Fruit fly (Drosophila melanogaster) whole organism, prepupa: ENCODE measurements around the gene p53.

Source experiments
- Blimp-1 ChIP-seq: fragments of 200-800 bp; sonication (Bioruptor generic); optimal IDR thresholded peaks from 3 replicates; lab custom pipeline; 2017; ENCODE audit warnings: missing biosample characterization, missing genetic modification characterization, mild to moderate bottlenecking, moderate library complexity, missing genetic modification reagents
- CG10631 ChIP-seq: fragments of 200-800 bp; sonication (Bioruptor generic); optimal IDR thresholded peaks from 2 replicates; lab custom pipeline; 2016; ENCODE audit warnings: missing biosample characterization, missing genetic modification characterization
- CG10669 ChIP-seq: fragments of 200-800 bp; sonication (Bioruptor generic); optimal IDR thresholded peaks from 3 replicates; lab custom pipeline; 2018; ENCODE audit warnings: missing biosample characterization, mild to moderate bottlenecking, missing genetic modification characterization, moderate library complexity
- CG11294 ChIP-seq: fragments of 200-800 bp; sonication (Bioruptor generic); IDR thresholded peaks from 2 replicates; pipeline ENCODE4 v1.3.6; 2022; ENCODE audit warnings: missing biosample characterization, missing genetic modification characterization
- CG11762 ChIP-seq: fragments of 200-800 bp; sonication (Bioruptor generic); optimal IDR thresholded peaks from 3 replicates; lab custom pipeline; 2016; ENCODE audit warnings: missing biosample characterization, missing genetic modification characterization; ENCODE audit not compliant: insufficient read depth
- CG11902 ChIP-seq: fragments of 200-800 bp; sonication (Bioruptor generic); optimal IDR thresholded peaks from 3 replicates; lab custom pipeline; 2016; ENCODE audit warnings: missing biosample characterization, missing genetic modification characterization
- CG15336 ChIP-seq: fragments of 200-800 bp; sonication (Bioruptor generic); IDR thresholded peaks from 2 replicates; pipeline ENCODE4 v1.3.6; 2022; ENCODE audit warnings: missing biosample characterization, missing genetic modification characterization
- CG1621 ChIP-seq: fragments of 200-800 bp; sonication (Bioruptor generic); optimal IDR thresholded peaks from 3 replicates; lab custom pipeline; 2018; ENCODE audit warnings: missing biosample characterization, mild to moderate bottlenecking, missing genetic modification characterization
- CG32006 ChIP-seq: fragments of 200-800 bp; sonication (Bioruptor generic); optimal IDR thresholded peaks from 3 replicates; lab custom pipeline; 2017; ENCODE audit warnings: missing biosample characterization, mild to moderate bottlenecking, missing genetic modification characterization
- CG34406 ChIP-seq: fragments of 200-800 bp; sonication (Bioruptor generic); optimal IDR thresholded peaks from 3 replicates; lab custom pipeline; 2016; ENCODE audit warnings: missing biosample characterization, missing genetic modification characterization
- CG3919 ChIP-seq: fragments of 200-800 bp; sonication (Bioruptor generic); optimal IDR thresholded peaks from 3 replicates; lab custom pipeline; 2016; ENCODE audit warnings: missing biosample characterization, missing genetic modification characterization
- CG6163 ChIP-seq: fragments of 200-800 bp; sonication (Bioruptor generic); IDR thresholded peaks from 3 replicates; pipeline ENCODE4 v1.3.6; 2022; ENCODE audit warnings: missing biosample characterization, missing genetic modification characterization
- CG6276 ChIP-seq: fragments of 200-800 bp; sonication (Bioruptor generic); optimal IDR thresholded peaks from 2 replicates; lab custom pipeline; 2017; ENCODE audit warnings: missing biosample characterization, mild to moderate bottlenecking, missing genetic modification characterization
- CG6792 ChIP-seq: fragments of 200-800 bp; sonication (Bioruptor generic); optimal IDR thresholded peaks from 3 replicates; lab custom pipeline; 2016; ENCODE audit warnings: missing biosample characterization, missing genetic modification characterization
- CG6808 ChIP-seq: fragments of 200-800 bp; sonication (Bioruptor generic); optimal IDR thresholded peaks from 3 replicates; lab custom pipeline; 2017; ENCODE audit warnings: missing biosample characterization, missing genetic modification characterization, mild to moderate bottlenecking, moderate library complexity, missing genetic modification reagents
- CG6854 ChIP-seq: fragments of 200-800 bp; sonication (Bioruptor generic); optimal IDR thresholded peaks from 2 replicates; lab custom pipeline; 2017; ENCODE audit warnings: missing biosample characterization, mild to moderate bottlenecking, missing genetic modification characterization
- CG7368 ChIP-seq: fragments of 200-800 bp; sonication (Bioruptor generic); optimal IDR thresholded peaks from 3 replicates; lab custom pipeline; 2016; ENCODE audit warnings: missing biosample characterization, missing genetic modification characterization
- CG8119 ChIP-seq: fragments of 200-800 bp; sonication (Bioruptor generic); IDR thresholded peaks from 3 replicates; pipeline ENCODE4 v1.3.6; 2022; ENCODE audit warnings: missing biosample characterization, missing genetic modification characterization
- CG8319 ChIP-seq: fragments of 200-800 bp; sonication (Bioruptor generic); optimal IDR thresholded peaks from 3 replicates; lab custom pipeline; 2016; ENCODE audit warnings: missing biosample characterization, missing genetic modification characterization
- CG8632 ChIP-seq: fragments of 200-800 bp; sonication (Bioruptor generic); optimal IDR thresholded peaks from 3 replicates; lab custom pipeline; 2016; ENCODE audit warnings: missing biosample characterization, missing genetic modification characterization
- CG9139 ChIP-seq: fragments of 200-800 bp; sonication (Bioruptor generic); optimal IDR thresholded peaks from 3 replicates; lab custom pipeline; 2017; ENCODE audit warnings: missing biosample characterization, mild to moderate bottlenecking, missing genetic modification characterization
- Eip75B ChIP-seq: fragments of 200-800 bp; sonication (Bioruptor generic); optimal IDR thresholded peaks from 3 replicates; lab custom pipeline; 2016; ENCODE audit warnings: missing biosample characterization, missing genetic modification characterization
- Eip78C ChIP-seq: fragments of 200-800 bp; sonication (Bioruptor generic); peaks from one replicate; lab custom pipeline; 2016; ENCODE audit warnings: missing biosample characterization, missing genetic modification characterization
- Eip93F ChIP-seq: fragments of 200-800 bp; sonication (Bioruptor generic); optimal IDR thresholded peaks from 2 replicates; lab custom pipeline; 2016; ENCODE audit warnings: missing biosample characterization, mild to moderate bottlenecking, missing genetic modification characterization
- Ets21C ChIP-seq: fragments of 200-800 bp; sonication (Bioruptor generic); optimal IDR thresholded peaks from 3 replicates; lab custom pipeline; 2016; ENCODE audit warnings: missing biosample characterization, missing genetic modification characterization
- Ets96B ChIP-seq: fragments of 200-800 bp; optimal IDR thresholded peaks from 2 replicates; lab custom pipeline; 2019; ENCODE audit warnings: missing biosample characterization, mild to moderate bottlenecking, missing genetic modification characterization, moderate library complexity
- Gug ChIP-seq: fragments of 200-800 bp; sonication (Bioruptor generic); IDR thresholded peaks from 2 replicates; pipeline ENCODE4 v1.3.6; 2022; ENCODE audit warnings: missing biosample characterization, missing genetic modification characterization
- Hr38 ChIP-seq: sonication (Bioruptor generic); optimal IDR thresholded peaks from 2 replicates; lab custom pipeline; 2016; ENCODE audit warnings: missing biosample characterization, missing genetic modification characterization
- Hr39 ChIP-seq: fragments of 200-800 bp; sonication (Bioruptor generic); optimal IDR thresholded peaks from 2 replicates; lab custom pipeline; 2016; ENCODE audit warnings: missing biosample characterization, missing genetic modification characterization
- Hr4 ChIP-seq: fragments of 200-800 bp; sonication (Bioruptor generic); optimal IDR thresholded peaks from 3 replicates; lab custom pipeline; 2016; ENCODE audit warnings: missing biosample characterization, missing genetic modification characterization
- Smox ChIP-seq: fragments of 200-800 bp; sonication (Bioruptor generic); optimal IDR thresholded peaks from 3 replicates; lab custom pipeline; 2016; ENCODE audit warnings: missing biosample characterization, missing genetic modification characterization
- Sox14 ChIP-seq: fragments of 200-800 bp; sonication (Bioruptor generic); optimal IDR thresholded peaks from 3 replicates; lab custom pipeline; 2016; ENCODE audit warnings: missing biosample characterization, missing genetic modification characterization
- Sox15 ChIP-seq: fragments of 200-800 bp; sonication (Bioruptor generic); optimal IDR thresholded peaks from 3 replicates; lab custom pipeline; 2016; ENCODE audit warnings: missing biosample characterization, missing genetic modification characterization
- acj6 ChIP-seq: fragments of 200-800 bp; sonication (Bioruptor generic); optimal IDR thresholded peaks from 3 replicates; lab custom pipeline; 2016; ENCODE audit warnings: missing biosample characterization, missing genetic modification characterization
- dac ChIP-seq: fragments of 200-800 bp; sonication (Bioruptor generic); optimal IDR thresholded peaks from 2 replicates; lab custom pipeline; 2017; ENCODE audit warnings: missing biosample characterization, mild to moderate bottlenecking, missing genetic modification characterization
- dsx ChIP-seq: fragments of 200-800 bp; optimal IDR thresholded peaks from 3 replicates; lab custom pipeline; 2019; ENCODE audit warnings: missing biosample characterization, mild to moderate bottlenecking, missing genetic modification characterization, moderate library complexity; ENCODE audit not compliant: poor library complexity, severe bottlenecking
- eg ChIP-seq: fragments of 200-800 bp; sonication (Bioruptor generic); IDR thresholded peaks from 3 replicates; pipeline ENCODE4 v1.3.6; 2022; ENCODE audit warnings: missing biosample characterization, missing genetic modification characterization
- fd59A ChIP-seq: fragments of 200-800 bp; sonication (Bioruptor generic); optimal IDR thresholded peaks from 2 replicates; lab custom pipeline; 2017; ENCODE audit warnings: missing biosample characterization, mild to moderate bottlenecking, missing genetic modification characterization, missing genetic modification reagents
- net ChIP-seq: fragments of 200-800 bp; sonication (Bioruptor generic); optimal IDR thresholded peaks from 3 replicates; lab custom pipeline; 2016; ENCODE audit warnings: missing biosample characterization, missing genetic modification characterization
- salr ChIP-seq, 2 experiments: fragments of 200-800 bp; sonication (Bioruptor generic); optimal IDR thresholded peaks; 3 replicates each; lab custom pipeline; 2016 to 2018; ENCODE audit warnings: missing biosample characterization in 2 of 2, missing genetic modification characterization in 2 of 2, mild to moderate bottlenecking in 1 of 2
- spab ChIP-seq: fragments of 200-800 bp; sonication (Bioruptor generic); optimal IDR thresholded peaks from 2 replicates; lab custom pipeline; 2017; ENCODE audit warnings: missing biosample characterization, mild to moderate bottlenecking, missing genetic modification characterization, missing genetic modification reagents
- ss ChIP-seq, 2 experiments: fragments of 200-800 bp; sonication (Bioruptor generic); optimal IDR thresholded peaks; 2 replicates in 1 of 2; 3 replicates in 1 of 2; lab custom pipeline; 2017 to 2018; ENCODE audit warnings: mild to moderate bottlenecking in 2 of 2, missing biosample characterization in 2 of 2, missing genetic modification characterization in 2 of 2, moderate library complexity in 1 of 2
- svp ChIP-seq: fragments of 200-800 bp; sonication (Bioruptor generic); peaks from one replicate; lab custom pipeline; 2016; ENCODE audit warnings: missing biosample characterization, missing genetic modification characterization
- topi ChIP-seq: fragments of 200-800 bp; sonication (Bioruptor generic); optimal IDR thresholded peaks from 3 replicates; lab custom pipeline; 2016; ENCODE audit warnings: missing biosample characterization, missing genetic modification characterization

Gene p53

dm6 chr3R:23048690-23049118, 5.2 kb downstream of the p53 start (continued):
- TF ChIP-seq topi (GFP tag; lab: Kevin White, UChicago) (peak; percentile 89), Eip93F (GFP tag; lab: Kevin White, UChicago) (peak; percentile 0), Eip75B (GFP tag; lab: Kevin White, UChicago) (peak; percentile 87), CG7368 (GFP tag; lab: Kevin White, UChicago) (peak; percentile 74), ss (GFP tag; optimal IDR thresholded peaks at IDR 0.05; lab: Kevin White, UChicago) (peak; percentile 62 to 71), Hr4 (peak; percentile 91), dsx (GFP tag; lab: Kevin White, UChicago) (peak; percentile 69), Ets21C (GFP tag; lab: Kevin White, UChicago) (peak; percentile 74), CG32006 (GFP tag; lab: Kevin White, UChicago) (peak; percentile 96), CG3919 (GFP tag; lab: Kevin White, UChicago) (peak; percentile 88), CG6808 (GFP tag; lab: Kevin White, UChicago) (peak; percentile 83), CG34406 (GFP tag; lab: Kevin White, UChicago) (peak; percentile 91), svp (GFP tag; lab: Kevin White, UChicago) (peak; percentile 96), CG11294 (GFP tag; lab: Robert Waterston, UW) (peak; percentile 60), CG11902 (GFP tag; lab: Kevin White, UChicago) (peak; percentile 74), CG6792 (GFP tag; lab: Kevin White, UChicago) (peak; percentile 88), Hr38 (no peak), CG15336 (GFP tag; lab: Robert Waterston, UW) (peak; percentile 91), Sox14 (GFP tag; lab: Kevin White, UChicago) (peak; percentile 87), Eip78C (GFP tag; lab: Kevin White, UChicago) (peak; percentile 98), CG8119 (GFP tag; lab: Robert Waterston, UW) (peak; percentile 92), CG1621 (tag; lab: Kevin White, UChicago) (peak; percentile 20), eg (GFP tag; lab: Robert Waterston, UW) (peak; percentile 86), Ets96B (tag; lab: Kevin White, UChicago) (peak; percentile 83), salr (GFP tag; optimal IDR thresholded peaks at IDR 0.05; lab: Kevin White, UChicago) (peak; percentile 22 to 92), Hr39 (GFP tag; lab: Kevin White, UChicago) (peak; percentile 79), CG6854 (GFP tag; lab: Kevin White, UChicago) (peak; percentile 7), net (GFP tag; lab: Kevin White, UChicago) (peak; percentile 81), CG6276 (GFP tag; lab: Kevin White, UChicago) (peak; percentile 85), CG11762 (GFP tag; lab: Kevin White, UChicago) (peak; percentile 79), CG8319 (GFP tag; lab: Kevin White, UChicago) (peak; percentile 67), CG10669 (GFP tag; lab: Kevin White, UChicago) (peak; percentile 79)

- TF ChIP-seq CG6163 (GFP tag; lab: Robert Waterston, UW) = peak; percentile 64
- no peak for TF ChIP-seq eg (GFP tag; lab: Robert Waterston, UW)
- TF ChIP-seq CG6792 (GFP tag; lab: Kevin White, UChicago) = no peak
Measured at dm6 chr3R:23048089-23048689, 5.7 kb downstream of the p53 start, which contains the start of gene CG17121. CG17121 (minus strand) TSS chr3R:23048214.

- TF ChIP-seq CG34406 (GFP tag; lab: Kevin White, UChicago) (peak; percentile 91), dac (peak; percentile 47), eg (GFP tag; lab: Robert Waterston, UW) (peak; percentile 84), Smox (GFP tag; lab: Kevin White, UChicago) (peak; percentile 91), CG8632 (peak; percentile 89), Ets21C (GFP tag; lab: Kevin White, UChicago) (peak; percentile 91), Blimp-1 (GFP tag; lab: Kevin White, UChicago) (peak; percentile 79), fd59A (GFP tag; lab: Kevin White, UChicago) (peak; percentile 82), CG10631 (GFP tag; lab: Kevin White, UChicago) (peak; percentile 88), Sox15 (GFP tag; lab: Kevin White, UChicago) (peak; percentile 85), CG9139 (GFP tag; lab: Kevin White, UChicago) (peak; percentile 73), spab (GFP tag; lab: Kevin White, UChicago) (peak; percentile 79), CG8319 (GFP tag; lab: Kevin White, UChicago) (peak; percentile 87), CG3919 (GFP tag; lab: Kevin White, UChicago) (peak; percentile 93), Eip78C (GFP tag; lab: Kevin White, UChicago) (peak; percentile 97), Gug (peak; percentile 57), Hr38 (no peak), CG11294 (GFP tag; lab: Robert Waterston, UW) (peak; percentile 65), net (GFP tag; lab: Kevin White, UChicago) (peak; percentile 91), ss (GFP tag; optimal IDR thresholded peaks at IDR 0.05; lab: Kevin White, UChicago) (peak; percentile 70 to 89), acj6 (GFP tag; lab: Kevin White, UChicago) (peak; percentile 90), CG6792 (GFP tag; lab: Kevin White, UChicago) (peak; percentile 89), CG6808 (GFP tag; lab: Kevin White, UChicago) (peak; percentile 82), CG11902 (GFP tag; lab: Kevin White, UChicago) (peak; percentile 89)
Measured at dm6 chr3R:23046529-23046943, 7.3 kb downstream of the p53 start.
